In genomic region chr3L:4108072-4108843, dm6 we compare ENCODE assay signal across 1 fruit fly cellular context.
TF ChIP-seq lines count a peak whose summit lies in the region.

TSS of gene Ack (plus strand) at chr3L:4108186.

TF ChIP-seq in whole organism, embryonic, 481 proteins besides CTCF, POLR2A, EP300 and RAD21 (continued from another document):
- peak; percentile 90 for TF ChIP-seq sens (GFP tag; lab: Kevin White, UChicago)
- TF ChIP-seq pho (GFP tag; optimal IDR thresholded peaks at IDR 0.05; lab: Kevin White, UChicago): no peak
- TF ChIP-seq CG8359 (GFP tag; optimal IDR thresholded peaks at IDR 0.05; lab: Kevin White, UChicago; ENCODE audit: borderline replicate concordance): no peak
- TF ChIP-seq Antp (GFP tag; optimal IDR thresholded peaks at IDR 0.05; lab: Kevin White, UChicago): no peak
- peak; percentile 26 for TF ChIP-seq CG8478 (optimal IDR thresholded peaks at IDR 0.05; lab: Kevin White, UChicago)
- TF ChIP-seq row (GFP tag; IDR thresholded peaks at IDR 0.05; lab: Robert Waterston, UW): no peak
- TF ChIP-seq unpg (GFP tag; optimal IDR thresholded peaks at IDR 0.05; lab: Kevin White, UChicago): no peak
- TF ChIP-seq CG7839 (tag; optimal IDR thresholded peaks at IDR 0.05; lab: Kevin White, UChicago): no peak
- peak; percentile 40; the same call in 1 of the 3 replicates for TF ChIP-seq sr (GFP tag; IDR thresholded peaks at IDR 0.05; lab: Robert Waterston, UW)
- TF ChIP-seq stwl (tag; optimal IDR thresholded peaks at IDR 0.05; lab: Kevin White, UChicago): peak; percentile 35
- TF ChIP-seq fd96Cb (tag; optimal IDR thresholded peaks at IDR 0.05; lab: Kevin White, UChicago): no peak
- TF ChIP-seq Jarid2 (GFP tag; optimal IDR thresholded peaks at IDR 0.05; lab: Kevin White, UChicago): no peak
- TF ChIP-seq sna (GFP tag; IDR thresholded peaks at IDR 0.05; lab: Robert Waterston, UW; ENCODE audit: partially characterized antibody): peak; percentile 64
- TF ChIP-seq Ets97D (GFP tag; optimal IDR thresholded peaks at IDR 0.05; lab: Kevin White, UChicago): peak; percentile 22
- no peak for TF ChIP-seq da (GFP tag; optimal IDR thresholded peaks at IDR 0.05; lab: Kevin White, UChicago)
- peak; percentile 90 for TF ChIP-seq Dll (GFP tag; IDR thresholded peaks at IDR 0.05; lab: Robert Waterston, UW; ENCODE audit: partially characterized antibody)
- TF ChIP-seq D19B (GFP tag; optimal IDR thresholded peaks at IDR 0.05; lab: Kevin White, UChicago): no peak
- no peak for TF ChIP-seq CG13624 (GFP tag; optimal IDR thresholded peaks at IDR 0.05; lab: Kevin White, UChicago)
- no peak for TF ChIP-seq CG32772 (GFP tag; IDR thresholded peaks at IDR 0.05; lab: Robert Waterston, UW)
- TF ChIP-seq yki (optimal IDR thresholded peaks at IDR 0.05; lab: Kevin White, UChicago): no peak
- no peak for TF ChIP-seq CG4707 (GFP tag; optimal IDR thresholded peaks at IDR 0.05; lab: Kevin White, UChicago)
- peak; percentile 87 for TF ChIP-seq Bgb (GFP tag; IDR thresholded peaks at IDR 0.05; lab: Robert Waterston, UW; ENCODE audit: partially characterized antibody)
- TF ChIP-seq CG8388 (GFP tag; optimal IDR thresholded peaks at IDR 0.05; lab: Kevin White, UChicago): no peak
- TF ChIP-seq CG11504 (tag; optimal IDR thresholded peaks at IDR 0.05; lab: Kevin White, UChicago): no peak
- no peak for TF ChIP-seq Sox100B (GFP tag; optimal IDR thresholded peaks at IDR 0.05; lab: Kevin White, UChicago)
- peak; percentile 42 for TF ChIP-seq CG9797 (GFP tag; optimal IDR thresholded peaks at IDR 0.05; lab: Kevin White, UChicago)
- TF ChIP-seq CG10654 (GFP tag; optimal IDR thresholded peaks at IDR 0.05; lab: Kevin White, UChicago): no peak
- TF ChIP-seq CG17568 (GFP tag; optimal IDR thresholded peaks at IDR 0.05; lab: Kevin White, UChicago): no peak
- TF ChIP-seq stc (GFP tag; IDR thresholded peaks at IDR 0.05; lab: Robert Waterston, UW): no peak
- no peak for TF ChIP-seq CG1647 (GFP tag; optimal IDR thresholded peaks at IDR 0.05; lab: Kevin White, UChicago)
- TF ChIP-seq H15 (GFP tag; IDR thresholded peaks at IDR 0.05; lab: Robert Waterston, UW): no peak
- TF ChIP-seq sima (GFP tag; optimal IDR thresholded peaks at IDR 0.05; lab: Kevin White, UChicago): no peak
- no peak for TF ChIP-seq klu (GFP tag; IDR thresholded peaks at IDR 0.05; lab: Robert Waterston, UW)
- no peak for TF ChIP-seq kay (GFP tag; optimal IDR thresholded peaks at IDR 0.05; lab: Kevin White, UChicago)
- TF ChIP-seq CG14710 (tag; optimal IDR thresholded peaks at IDR 0.05; lab: Kevin White, UChicago): peak; percentile 80
- peak; percentile 25 for TF ChIP-seq CG12391 (tag; optimal IDR thresholded peaks at IDR 0.05; lab: Kevin White, UChicago)
- no peak for TF ChIP-seq CG11247 (GFP tag; IDR thresholded peaks at IDR 0.05; lab: Robert Waterston, UW)
- no peak for TF ChIP-seq CG6683 (GFP tag; optimal IDR thresholded peaks at IDR 0.05; lab: Kevin White, UChicago)
- no peak for TF ChIP-seq btn (GFP tag; optimal IDR thresholded peaks at IDR 0.05; lab: Kevin White, UChicago)
- no peak for TF ChIP-seq CG12155 (GFP tag; optimal IDR thresholded peaks at IDR 0.05; lab: Kevin White, UChicago)
- no peak for TF ChIP-seq CG31388 (GFP tag; optimal IDR thresholded peaks at IDR 0.05; lab: Kevin White, UChicago)
- TF ChIP-seq CG7786 (GFP tag; optimal IDR thresholded peaks at IDR 0.05; lab: Kevin White, UChicago): no peak
- TF ChIP-seq h (optimal IDR thresholded peaks at IDR 0.05; lab: Kevin White, UChicago): no peak
- peak; percentile 0 for TF ChIP-seq Nf-YB (GFP tag; optimal IDR thresholded peaks at IDR 0.05; lab: Kevin White, UChicago)
- peak; percentile 80 for TF ChIP-seq knrl (GFP tag; IDR thresholded peaks at IDR 0.05; lab: Robert Waterston, UW; ENCODE audit: partially characterized antibody)
- TF ChIP-seq zen2 (GFP tag; IDR thresholded peaks at IDR 0.05; lab: Robert Waterston, UW; ENCODE audit: partially characterized antibody): no peak; the same call in 1 of the 3 replicates
- TF ChIP-seq repo (GFP tag; optimal IDR thresholded peaks at IDR 0.05; lab: Kevin White, UChicago): no peak
- peak; percentile 53 for TF ChIP-seq CG2116 (GFP tag; optimal IDR thresholded peaks at IDR 0.05; lab: Kevin White, UChicago)
- peak; percentile 73 for TF ChIP-seq HLH4C (GFP tag; IDR thresholded peaks at IDR 0.05; lab: Robert Waterston, UW; ENCODE audit: partially characterized antibody)
- TF ChIP-seq vfl (GFP tag; optimal IDR thresholded peaks at IDR 0.05; lab: Kevin White, UChicago): no peak
- TF ChIP-seq CG17361 (GFP tag; IDR thresholded peaks at IDR 0.05; lab: Robert Waterston, UW): no peak
- peak; percentile 46 for TF ChIP-seq gfzf (GFP tag; optimal IDR thresholded peaks at IDR 0.05; lab: Kevin White, UChicago)
- peak; percentile 17; the same call in 1 of the 2 replicates for TF ChIP-seq ato (GFP tag; IDR thresholded peaks at IDR 0.05; lab: Robert Waterston, UW; ENCODE audit: partially characterized antibody)
- no peak for TF ChIP-seq Ravus (GFP tag; IDR thresholded peaks at IDR 0.05; lab: Robert Waterston, UW)
- no peak for TF ChIP-seq gcm2 (GFP tag; optimal IDR thresholded peaks at IDR 0.05; lab: Kevin White, UChicago)
- TF ChIP-seq abd-A (tag; optimal IDR thresholded peaks at IDR 0.05; lab: Kevin White, UChicago): peak; percentile 16
- TF ChIP-seq CG18619 (GFP tag; optimal IDR thresholded peaks at IDR 0.05; lab: Kevin White, UChicago): no peak
- no peak for TF ChIP-seq slbo (GFP tag; IDR thresholded peaks at IDR 0.05; lab: Robert Waterston, UW)
- no peak for TF ChIP-seq maf-S (GFP tag; optimal IDR thresholded peaks at IDR 0.05; lab: Kevin White, UChicago)
- TF ChIP-seq ap (GFP tag; IDR thresholded peaks at IDR 0.05; lab: Robert Waterston, UW): no peak
- TF ChIP-seq Atf-2 (GFP tag; optimal IDR thresholded peaks at IDR 0.05; lab: Kevin White, UChicago): no peak
- no peak for TF ChIP-seq sob (GFP tag; IDR thresholded peaks at IDR 0.05; lab: Robert Waterston, UW)
- TF ChIP-seq Elba2 (GFP tag; optimal IDR thresholded peaks at IDR 0.05; lab: Kevin White, UChicago): no peak
- peak; percentile 58 for TF ChIP-seq Dp (GFP tag; optimal IDR thresholded peaks at IDR 0.05; lab: Kevin White, UChicago)
- TF ChIP-seq Dref (GFP tag; IDR thresholded peaks at IDR 0.05; lab: Robert Waterston, UW): peak; percentile 78
- TF ChIP-seq zfh1 (GFP tag; IDR thresholded peaks at IDR 0.05; lab: Robert Waterston, UW): no peak
- TF ChIP-seq CG32767 (GFP tag; IDR thresholded peaks at IDR 0.05; lab: Robert Waterston, UW): 0 out of 2 replicates have a peak, but pooled peaks have one; percentile 34
- no peak for TF ChIP-seq pan (optimal IDR thresholded peaks at IDR 0.05; lab: Kevin White, UChicago)
- peak in 1 of 2 experiments; percentile 6 for TF ChIP-seq pan (GFP tag; optimal IDR thresholded peaks at IDR 0.05 in 1 of 2, IDR thresholded peaks at IDR 0.05 in 1 of 2)
- no peak for TF ChIP-seq emc (GFP tag; optimal IDR thresholded peaks at IDR 0.05; lab: Kevin White, UChicago)
- no peak for TF ChIP-seq fd102C (GFP tag; optimal IDR thresholded peaks at IDR 0.05; lab: Kevin White, UChicago)
- TF ChIP-seq Tbp (GFP tag; optimal IDR thresholded peaks at IDR 0.05; lab: Kevin White, UChicago): no peak
- TF ChIP-seq Ets65A (GFP tag; lab: Kevin White, UChicago): peak; percentile 71
- TF ChIP-seq bcd (GFP tag; optimal IDR thresholded peaks at IDR 0.05; lab: Kevin White, UChicago): no peak
- no peak for TF ChIP-seq CG5245 (GFP tag; optimal IDR thresholded peaks at IDR 0.05; lab: Kevin White, UChicago)
- TF ChIP-seq CG3995 (GFP tag; optimal IDR thresholded peaks at IDR 0.05; lab: Kevin White, UChicago): no peak
- no peak for TF ChIP-seq HHEX (GFP tag; optimal IDR thresholded peaks at IDR 0.05; lab: Kevin White, UChicago)
- TF ChIP-seq Dip3 (GFP tag; optimal IDR thresholded peaks at IDR 0.05; lab: Kevin White, UChicago): no peak
- TF ChIP-seq BEAF-32 (GFP tag; optimal IDR thresholded peaks at IDR 0.05; lab: Kevin White, UChicago): peak; percentile 88
- TF ChIP-seq E2f2 (GFP tag; IDR thresholded peaks at IDR 0.05; lab: Robert Waterston, UW): peak; percentile 52
- TF ChIP-seq lbe (GFP tag; optimal IDR thresholded peaks at IDR 0.05; lab: Kevin White, UChicago): no peak
- TF ChIP-seq NC2α (GFP tag; optimal IDR thresholded peaks at IDR 0.05; lab: Kevin White, UChicago): no peak
- TF ChIP-seq sc (optimal IDR thresholded peaks at IDR 0.05; lab: Kevin White, UChicago): no peak
- no peak for TF ChIP-seq sc (GFP tag; optimal IDR thresholded peaks at IDR 0.05; lab: Kevin White, UChicago)
- TF ChIP-seq nau (GFP tag; optimal IDR thresholded peaks at IDR 0.05; lab: Kevin White, UChicago): no peak
- TF ChIP-seq inv (GFP tag; IDR thresholded peaks at IDR 0.05; lab: Robert Waterston, UW; ENCODE audit: partially characterized antibody): peak; percentile 78
- no peak for TF ChIP-seq CG5180 (GFP tag; optimal IDR thresholded peaks at IDR 0.05; lab: Kevin White, UChicago)
- TF ChIP-seq NK7.1 (GFP tag; optimal IDR thresholded peaks at IDR 0.05; lab: Kevin White, UChicago): no peak
- TF ChIP-seq Myb (GFP tag; optimal IDR thresholded peaks at IDR 0.05; lab: Kevin White, UChicago): peak; percentile 90
- TF ChIP-seq CG3281 (GFP tag; optimal IDR thresholded peaks at IDR 0.05; lab: Kevin White, UChicago): no peak
- no peak for TF ChIP-seq CG16863 (GFP tag; optimal IDR thresholded peaks at IDR 0.05; lab: Kevin White, UChicago)
- TF ChIP-seq CG2678 (tag; optimal IDR thresholded peaks at IDR 0.05; lab: Kevin White, UChicago): no peak
- TF ChIP-seq CG8944 (GFP tag; optimal IDR thresholded peaks at IDR 0.05; lab: Kevin White, UChicago): no peak
- TF ChIP-seq lilli (GFP tag; optimal IDR thresholded peaks at IDR 0.05; lab: Kevin White, UChicago): no peak
- no peak for TF ChIP-seq lab (GFP tag; optimal IDR thresholded peaks at IDR 0.05; lab: Kevin White, UChicago)
- no peak for TF ChIP-seq C15 (GFP tag; IDR thresholded peaks at IDR 0.05; lab: Robert Waterston, UW)
- peak; percentile 28 for TF ChIP-seq Fer1 (GFP tag; optimal IDR thresholded peaks at IDR 0.05; lab: Kevin White, UChicago)
- TF ChIP-seq hkb (optimal IDR thresholded peaks at IDR 0.05; lab: Kevin White, UChicago): no peak
- no peak; the same call in 1 of the 2 replicates for TF ChIP-seq hkb (GFP tag; IDR thresholded peaks at IDR 0.05; lab: Robert Waterston, UW)
- no peak for TF ChIP-seq Bdp1 (GFP tag; optimal IDR thresholded peaks at IDR 0.05; lab: Kevin White, UChicago)
- TF ChIP-seq Ada2b (GFP tag; IDR thresholded peaks at IDR 0.05; lab: Robert Waterston, UW): no peak
- peak; percentile 42 for TF ChIP-seq CG1603 (tag; optimal IDR thresholded peaks at IDR 0.05; lab: Kevin White, UChicago)
- no peak for TF ChIP-seq psq (GFP tag; optimal IDR thresholded peaks at IDR 0.05; lab: Kevin White, UChicago)
- TF ChIP-seq wdn (GFP tag; IDR thresholded peaks at IDR 0.05; lab: Robert Waterston, UW): no peak
- TF ChIP-seq Deaf1 (tag; optimal IDR thresholded peaks at IDR 0.05; lab: Kevin White, UChicago): peak; percentile 38
- TF ChIP-seq CG17186 (GFP tag; optimal IDR thresholded peaks at IDR 0.05; lab: Kevin White, UChicago): peak; percentile 43
- peak; percentile 58 for TF ChIP-seq D (optimal IDR thresholded peaks at IDR 0.05; lab: Kevin White, UChicago)
- no peak for TF ChIP-seq D (GFP tag; optimal IDR thresholded peaks at IDR 0.05; lab: Kevin White, UChicago)
- TF ChIP-seq gce (GFP tag; IDR thresholded peaks at IDR 0.05; lab: Robert Waterston, UW): no peak
- peak; percentile 35 for TF ChIP-seq CG10267 (tag; optimal IDR thresholded peaks at IDR 0.05; lab: Kevin White, UChicago)
- TF ChIP-seq Atf6 (GFP tag; IDR thresholded peaks at IDR 0.05; lab: Robert Waterston, UW): no peak
- TF ChIP-seq Oli (tag; optimal IDR thresholded peaks at IDR 0.05; lab: Kevin White, UChicago): no peak
- TF ChIP-seq CG3163 (GFP tag; optimal IDR thresholded peaks at IDR 0.05; lab: Kevin White, UChicago): no peak
- no peak for TF ChIP-seq br (optimal IDR thresholded peaks at IDR 0.05; lab: Kevin White, UChicago)
- TF ChIP-seq ase (GFP tag; IDR thresholded peaks at IDR 0.05; lab: Robert Waterston, UW): no peak
TF ChIP-seq in whole organism, embryonic: peak in this region for 92.
